Fruit fly (Drosophila melanogaster): ENCODE data around the gene CG10376.

CG10376 gene

dm6 chr2L:18694724-18695105 is 8.2 kb downstream of the CG10376 start (continued):
- TF ChIP-seq CG16779 (tag; optimal IDR thresholded peaks at IDR 0.05) (no peak), Hr38 (GFP tag; optimal IDR thresholded peaks at IDR 0.05) (no peak), acj6 (GFP tag; optimal IDR thresholded peaks at IDR 0.05) (peak; percentile 73), CG8119 (GFP tag; IDR thresholded peaks at IDR 0.05) (peak; percentile 77), topi (GFP tag; optimal IDR thresholded peaks at IDR 0.05) (peak; percentile 23), Smox (GFP tag; optimal IDR thresholded peaks at IDR 0.05) (peak; percentile 39), Sox102F (GFP tag; optimal IDR thresholded peaks at IDR 0.05) (peak; percentile 5), esn (GFP tag; optimal IDR thresholded peaks at IDR 0.05) (peak; percentile 54), fkh (GFP tag; optimal IDR thresholded peaks at IDR 0.05) (no peak), cyc (GFP tag; optimal IDR thresholded peaks at IDR 0.05) (peak; percentile 29), CG3032 (tag; optimal IDR thresholded peaks at IDR 0.05) (peak; percentile 7), CG9139 (GFP tag; optimal IDR thresholded peaks at IDR 0.05) (no peak), Eip93F (GFP tag; optimal IDR thresholded peaks at IDR 0.05) (no peak), pdm3 (GFP tag; optimal IDR thresholded peaks at IDR 0.05) (peak; percentile 63), Gug (GFP tag; IDR thresholded peaks at IDR 0.05) (0 out of 2 replicates have a peak, but pooled peaks have one; percentile 26), CG11902 (GFP tag; optimal IDR thresholded peaks at IDR 0.05) (peak; percentile 11), CG6808 (GFP tag; optimal IDR thresholded peaks at IDR 0.05) (no peak), eg (GFP tag; IDR thresholded peaks at IDR 0.05) (peak; percentile 64; the same call in 2 of the 3 replicates), CG6792 (GFP tag; optimal IDR thresholded peaks at IDR 0.05) (peak; percentile 56), Ets21C (GFP tag; optimal IDR thresholded peaks at IDR 0.05) (no peak), CG8632 (GFP tag; optimal IDR thresholded peaks at IDR 0.05) (peak; percentile 55)

- TF ChIP-seq Eip78C (GFP tag) (peak; percentile 67), CG1621 (tag; optimal IDR thresholded peaks at IDR 0.05) (no peak), Ets21C (GFP tag; optimal IDR thresholded peaks at IDR 0.05) (peak; percentile 19), CG4318 (GFP tag; optimal IDR thresholded peaks at IDR 0.05) (no peak), OdsH (GFP tag; optimal IDR thresholded peaks at IDR 0.05) (no peak), CG3032 (tag; optimal IDR thresholded peaks at IDR 0.05) (no peak), CG11294 (GFP tag; IDR thresholded peaks at IDR 0.05) (no peak), topi (GFP tag; optimal IDR thresholded peaks at IDR 0.05) (peak; percentile 59), Hr38 (GFP tag; optimal IDR thresholded peaks at IDR 0.05) (no peak), Hr4 (GFP tag; optimal IDR thresholded peaks at IDR 0.05) (no peak), Blimp-1 (GFP tag; optimal IDR thresholded peaks at IDR 0.05) (no peak), Lpt (GFP tag; optimal IDR thresholded peaks at IDR 0.05) (no peak), Gug (GFP tag; IDR thresholded peaks at IDR 0.05) (no peak), acj6 (GFP tag; optimal IDR thresholded peaks at IDR 0.05) (peak; percentile 53), Sox102F (GFP tag; optimal IDR thresholded peaks at IDR 0.05) (peak; percentile 70), Eip75B (GFP tag; optimal IDR thresholded peaks at IDR 0.05) (peak; percentile 16), salr (GFP tag; optimal IDR thresholded peaks at IDR 0.05) (no peak), CG6808 (GFP tag; optimal IDR thresholded peaks at IDR 0.05) (no peak), fd59A (GFP tag; optimal IDR thresholded peaks at IDR 0.05) (no peak), vri (GFP tag; optimal IDR thresholded peaks at IDR 0.05) (peak; percentile 58), CG15336 (GFP tag; IDR thresholded peaks at IDR 0.05) (peak; percentile 56; the same call in 1 of the 2 replicates), CG9139 (GFP tag; optimal IDR thresholded peaks at IDR 0.05) (no peak), CG6854 (GFP tag; optimal IDR thresholded peaks at IDR 0.05) (peak; percentile 31), ss (GFP tag; optimal IDR thresholded peaks at IDR 0.05) (no peak), fd85E (GFP tag; optimal IDR thresholded peaks at IDR 0.05) (no peak), Sox15 (GFP tag; optimal IDR thresholded peaks at IDR 0.05) (peak; percentile 11), CG8632 (GFP tag; optimal IDR thresholded peaks at IDR 0.05) (peak; percentile 42), CG11902 (GFP tag; optimal IDR thresholded peaks at IDR 0.05) (no peak), CG34406 (GFP tag; optimal IDR thresholded peaks at IDR 0.05) (peak; percentile 28), dsx (GFP tag; optimal IDR thresholded peaks at IDR 0.05; ENCODE audit: poor library complexity, severe bottlenecking) (no peak), CG31627 (GFP tag; optimal IDR thresholded peaks at IDR 0.05) (peak; percentile 68), CG10669 (GFP tag; optimal IDR thresholded peaks at IDR 0.05) (no peak), lz (GFP tag; optimal IDR thresholded peaks at IDR 0.05) (peak; percentile 51), achi (GFP tag; optimal IDR thresholded peaks at IDR 0.05) (peak; percentile 41), Eip93F (GFP tag; optimal IDR thresholded peaks at IDR 0.05) (no peak), esn (GFP tag; optimal IDR thresholded peaks at IDR 0.05) (peak; percentile 59), Met (GFP tag; optimal IDR thresholded peaks at IDR 0.05) (peak; percentile 41), pdm3 (GFP tag; optimal IDR thresholded peaks at IDR 0.05) (peak; percentile 50), CG7368 (GFP tag; optimal IDR thresholded peaks at IDR 0.05) (no peak), CG8119 (GFP tag; IDR thresholded peaks at IDR 0.05) (peak; percentile 36; the same call in 1 of the 3 replicates)
These were observed 8.8 kb downstream of the CG10376 start for dm6 chr2L:18693877-18694723.
